Fruit fly (Drosophila melanogaster) whole organism, embryonic: ENCODE data around the gene Fbw5.

Source experiments
- Asciz ChIP-seq: fragments of 200-800 bp; sonication (Bioruptor generic); optimal IDR thresholded peaks from 2 replicates; lab custom pipeline; 2017; ENCODE audit warnings: missing biosample characterization, mild to moderate bottlenecking, missing genetic modification characterization, missing genetic modification reagents
- BEAF-32 ChIP-seq: fragments of 200-800 bp; sonication (Bioruptor generic); optimal IDR thresholded peaks from 3 replicates; lab custom pipeline; 2017; ENCODE audit warnings: missing biosample characterization, missing genetic modification characterization, mild to moderate bottlenecking, moderate library complexity, missing genetic modification reagents
- CG1024 ChIP-seq: fragments of 200-800 bp; sonication (Bioruptor generic); IDR thresholded peaks from 2 replicates; pipeline ENCODE4 v1.3.6; 2022; ENCODE audit warnings: missing biosample characterization, missing genetic modification characterization
- CG10565 ChIP-seq: fragments of 200-800 bp; sonication (Bioruptor generic); optimal IDR thresholded peaks from 3 replicates; lab custom pipeline; 2016; ENCODE audit warnings: missing biosample characterization, mild to moderate bottlenecking, missing genetic modification characterization
- CG12659 ChIP-seq: fragments of 200-800 bp; sonication (Bioruptor generic); optimal IDR thresholded peaks from 3 replicates; lab custom pipeline; 2017; ENCODE audit warnings: mild to moderate bottlenecking, missing biosample characterization, missing genetic modification reagents, missing genetic modification characterization
- CG13287 ChIP-seq: fragments of 200-800 bp; sonication (Bioruptor generic); IDR thresholded peaks from 2 replicates; pipeline ENCODE4 v1.3.6; 2022; ENCODE audit warnings: missing biosample characterization, missing genetic modification characterization; ENCODE audit not compliant: partially characterized antibody
- CG13296 ChIP-seq: fragments of 200-800 bp; sonication (Bioruptor generic); optimal IDR thresholded peaks from 3 replicates; lab custom pipeline; 2018; ENCODE audit warnings: missing biosample characterization, mild to moderate bottlenecking, missing genetic modification characterization
- CG13894 ChIP-seq: fragments of 200-800 bp; sonication (Bioruptor generic); optimal IDR thresholded peaks from 3 replicates; lab custom pipeline; 2018; ENCODE audit warnings: missing biosample characterization, mild to moderate bottlenecking, missing genetic modification characterization, moderate library complexity
- CG14710 ChIP-seq: fragments of 200-800 bp; sonication (Bioruptor generic); optimal IDR thresholded peaks from 3 replicates; lab custom pipeline; 2019; ENCODE audit warnings: missing biosample characterization, mild to moderate bottlenecking, missing genetic modification characterization, moderate library complexity
- CG15601 ChIP-seq: fragments of 200-800 bp; sonication (Bioruptor generic); optimal IDR thresholded peaks from 3 replicates; lab custom pipeline; 2019; ENCODE audit warnings: missing biosample characterization, mild to moderate bottlenecking, missing genetic modification characterization, moderate library complexity
- CG16813 ChIP-seq: fragments of 200-800 bp; sonication (Bioruptor generic); IDR thresholded peaks from 3 replicates; pipeline ENCODE4 v1.3.6; 2022; ENCODE audit warnings: missing biosample characterization, missing genetic modification characterization; ENCODE audit not compliant: partially characterized antibody
- CG17359 ChIP-seq: fragments of 200-800 bp; sonication (Bioruptor generic); optimal IDR thresholded peaks from 3 replicates; lab custom pipeline; 2018; ENCODE audit warnings: missing biosample characterization, mild to moderate bottlenecking, missing genetic modification characterization, moderate library complexity
- CG17802 ChIP-seq: fragments of 200-800 bp; sonication (Bioruptor generic); optimal IDR thresholded peaks from 2 replicates; lab custom pipeline; 2018; ENCODE audit warnings: missing biosample characterization, mild to moderate bottlenecking, missing genetic modification characterization, moderate library complexity
- CG2116 ChIP-seq: fragments of 200-800 bp; sonication (Bioruptor generic); optimal IDR thresholded peaks from 3 replicates; lab custom pipeline; 2018; ENCODE audit warnings: missing biosample characterization, mild to moderate bottlenecking, missing genetic modification characterization
- CG31224 ChIP-seq: fragments of 200-800 bp; sonication (Bioruptor generic); IDR thresholded peaks from 2 replicates; pipeline ENCODE4 v1.3.6; 2022; ENCODE audit warnings: missing biosample characterization, missing genetic modification characterization
- CG32772 ChIP-seq: fragments of 200-800 bp; sonication (Bioruptor generic); IDR thresholded peaks from 2 replicates; pipeline ENCODE4 v1.3.6; 2022; ENCODE audit warnings: missing biosample characterization, missing genetic modification characterization
- CG34224 ChIP-seq: fragments of 200-800 bp; sonication (Bioruptor generic); IDR thresholded peaks from 3 replicates; pipeline ENCODE4 v1.3.6; 2022; ENCODE audit warnings: missing biosample characterization, missing genetic modification characterization; ENCODE audit not compliant: partially characterized antibody
- CG34376 ChIP-seq: fragments of 200-800 bp; sonication (Bioruptor generic); optimal IDR thresholded peaks from 2 replicates; lab custom pipeline; 2018; ENCODE audit warnings: missing biosample characterization, mild to moderate bottlenecking, missing genetic modification characterization
- CG7987 ChIP-seq: fragments of 200-800 bp; sonication (Bioruptor generic); optimal IDR thresholded peaks from 2 replicates; lab custom pipeline; 2018; ENCODE audit warnings: missing biosample characterization, mild to moderate bottlenecking, missing genetic modification characterization, moderate library complexity
- Dbx ChIP-seq: fragments of 200-800 bp; sonication (Bioruptor generic); IDR thresholded peaks from 3 replicates; pipeline ENCODE4 v1.3.6; 2022; ENCODE audit warnings: missing biosample characterization, missing genetic modification characterization
- Dref ChIP-seq: fragments of 200-800 bp; sonication (Bioruptor generic); IDR thresholded peaks from 2 replicates; pipeline ENCODE4 v1.3.6; 2022; ENCODE audit warnings: missing biosample characterization, missing genetic modification characterization
- HmgD ChIP-seq: fragments of 200-800 bp; sonication (Bioruptor generic); optimal IDR thresholded peaks from 3 replicates; lab custom pipeline; 2016; ENCODE audit warnings: missing biosample characterization, missing genetic modification characterization
- Hr78 ChIP-seq, 2 experiments: fragments of 200-800 bp in 1 of 2; fragments of >200 bp in 1 of 2; sonication (Bioruptor generic) in 1 of 2; optimal IDR thresholded peaks; 2 replicates each; lab custom pipeline; 2017 to 2019; ENCODE audit warnings: missing biosample characterization in 2 of 2, missing genetic modification characterization in 2 of 2, mild to moderate bottlenecking in 1 of 2, moderate library complexity in 1 of 2
- Jarid2 ChIP-seq: fragments of 200-800 bp; sonication (Bioruptor generic); optimal IDR thresholded peaks from 3 replicates; lab custom pipeline; 2017; ENCODE audit warnings: mild to moderate bottlenecking, missing biosample characterization, missing genetic modification reagents, missing genetic modification characterization
- MBD-R2 ChIP-seq: fragments of 200-800 bp; sonication (Bioruptor generic); IDR thresholded peaks from 2 replicates; pipeline ENCODE4 v1.3.6; 2022; ENCODE audit warnings: missing biosample characterization, missing genetic modification characterization
- MESR4 ChIP-seq: fragments of 200-800 bp; sonication (Bioruptor generic); optimal IDR thresholded peaks from 2 replicates; lab custom pipeline; 2018; ENCODE audit warnings: missing biosample characterization, mild to moderate bottlenecking, missing genetic modification characterization, moderate library complexity
- Mes4 ChIP-seq: fragments of 200-800 bp; sonication (Bioruptor generic); optimal IDR thresholded peaks from 2 replicates; lab custom pipeline; 2016; ENCODE audit warnings: missing biosample characterization, missing genetic modification characterization
- NC2α ChIP-seq: fragments of 200-800 bp; sonication (Bioruptor generic); optimal IDR thresholded peaks from 2 replicates; lab custom pipeline; 2016; ENCODE audit warnings: missing biosample characterization, missing genetic modification characterization
- NC2β ChIP-seq: fragments of 200-800 bp; sonication (Bioruptor generic); optimal IDR thresholded peaks from 2 replicates; lab custom pipeline; 2016; ENCODE audit warnings: missing biosample characterization, missing genetic modification characterization
- Scr ChIP-seq: fragments of 200-800 bp; sonication (Bioruptor generic); IDR thresholded peaks from 2 replicates; pipeline ENCODE4 v1.3.6; 2022; ENCODE audit warnings: missing biosample characterization, missing genetic modification characterization; ENCODE audit not compliant: partially characterized antibody
- Sin3A ChIP-seq: fragments of >200 bp; optimal IDR thresholded peaks from 2 replicates; lab custom pipeline; 2018
- Sry-β ChIP-seq: fragments of 200-800 bp; sonication (Bioruptor generic); optimal IDR thresholded peaks from 2 replicates; lab custom pipeline; 2018; ENCODE audit warnings: missing biosample characterization, mild to moderate bottlenecking, missing genetic modification characterization, moderate library complexity
- amos ChIP-seq: fragments of 200-800 bp; sonication (Bioruptor generic); IDR thresholded peaks from 2 replicates; pipeline ENCODE4 v1.3.6; 2022; ENCODE audit warnings: missing biosample characterization, missing genetic modification characterization; ENCODE audit not compliant: partially characterized antibody
- crp ChIP-seq, 2 experiments: fragments of 200-800 bp; sonication (Bioruptor generic); optimal IDR thresholded peaks; 2 replicates in 1 of 2; 3 replicates in 1 of 2; lab custom pipeline; 2017; ENCODE audit warnings: missing biosample characterization in 2 of 2, missing genetic modification characterization in 2 of 2, mild to moderate bottlenecking in 1 of 2, moderate library complexity in 1 of 2
- danr ChIP-seq: fragments of 200-800 bp; sonication (Bioruptor generic); IDR thresholded peaks from 2 replicates; pipeline ENCODE4 v1.3.6; 2022; ENCODE audit warnings: missing biosample characterization, missing genetic modification characterization
- eve ChIP-seq, 2 experiments: fragments of >200 bp; optimal IDR thresholded peaks; 2 replicates each; lab custom pipeline; 2017; ENCODE audit warnings: missing biosample characterization in 2 of 2, missing genetic modification characterization in 2 of 2
- gsb ChIP-seq: fragments of 200-800 bp; sonication (Bioruptor generic); IDR thresholded peaks from 2 replicates; pipeline ENCODE4 v1.3.6; 2022; ENCODE audit warnings: missing biosample characterization, missing genetic modification characterization
- lilli ChIP-seq: fragments of 200-800 bp; sonication (Bioruptor generic); optimal IDR thresholded peaks from 3 replicates; lab custom pipeline; 2016; ENCODE audit warnings: missing biosample characterization, missing genetic modification characterization
- maf-S ChIP-seq: fragments of 200-800 bp; sonication (Bioruptor generic); optimal IDR thresholded peaks from 2 replicates; lab custom pipeline; 2016; ENCODE audit warnings: missing biosample characterization, missing genetic modification characterization
- onecut ChIP-seq: fragments of 200-800 bp; sonication (Bioruptor generic); IDR thresholded peaks from 2 replicates; pipeline ENCODE4 v1.3.6; 2022; ENCODE audit warnings: missing biosample characterization, missing genetic modification characterization
- pfk ChIP-seq: fragments of 200-800 bp; sonication (Bioruptor generic); optimal IDR thresholded peaks from 2 replicates; lab custom pipeline; 2018; ENCODE audit warnings: missing biosample characterization, mild to moderate bottlenecking, missing genetic modification characterization, moderate library complexity
- pzg ChIP-seq: fragments of 200-800 bp; sonication (Bioruptor generic); optimal IDR thresholded peaks from 3 replicates; lab custom pipeline; 2018; ENCODE audit warnings: missing biosample characterization, mild to moderate bottlenecking, missing genetic modification characterization, moderate library complexity
- ro ChIP-seq: fragments of 200-800 bp; sonication (Bioruptor generic); IDR thresholded peaks from 2 replicates; pipeline ENCODE4 v1.3.6; 2022; ENCODE audit warnings: missing biosample characterization, missing genetic modification characterization
- salm ChIP-seq: fragments of 200-800 bp; sonication (Bioruptor generic); optimal IDR thresholded peaks from 2 replicates; lab custom pipeline; 2018; ENCODE audit warnings: missing biosample characterization, mild to moderate bottlenecking, missing genetic modification characterization
- sim ChIP-seq: fragments of 200-800 bp; sonication (Bioruptor generic); IDR thresholded peaks from 2 replicates; pipeline ENCODE4 v1.3.6; 2022; ENCODE audit warnings: missing biosample characterization, missing genetic modification characterization
- sna ChIP-seq: fragments of 200-800 bp; sonication (Bioruptor generic); IDR thresholded peaks from 2 replicates; pipeline ENCODE4 v1.3.6; 2022; ENCODE audit warnings: missing biosample characterization, missing genetic modification characterization; ENCODE audit not compliant: partially characterized antibody
- so ChIP-seq: fragments of 200-800 bp; sonication (Bioruptor generic); IDR thresholded peaks from 3 replicates; pipeline ENCODE4 v1.3.6; 2022; ENCODE audit warnings: missing biosample characterization, missing genetic modification characterization
- stc ChIP-seq: fragments of 200-800 bp; sonication (Bioruptor generic); IDR thresholded peaks from 2 replicates; pipeline ENCODE4 v1.3.6; 2022; ENCODE audit warnings: missing biosample characterization, missing genetic modification characterization
- trem ChIP-seq: fragments of 200-800 bp; optimal IDR thresholded peaks from 3 replicates; lab custom pipeline; 2019; ENCODE audit warnings: missing biosample characterization, mild to moderate bottlenecking, missing genetic modification characterization, moderate library complexity
- zf30C ChIP-seq: fragments of 200-800 bp; sonication (Bioruptor generic); optimal IDR thresholded peaks from 3 replicates; lab custom pipeline; 2018; ENCODE audit warnings: missing biosample characterization, mild to moderate bottlenecking, missing genetic modification characterization

Fbw5 gene

DNA sequence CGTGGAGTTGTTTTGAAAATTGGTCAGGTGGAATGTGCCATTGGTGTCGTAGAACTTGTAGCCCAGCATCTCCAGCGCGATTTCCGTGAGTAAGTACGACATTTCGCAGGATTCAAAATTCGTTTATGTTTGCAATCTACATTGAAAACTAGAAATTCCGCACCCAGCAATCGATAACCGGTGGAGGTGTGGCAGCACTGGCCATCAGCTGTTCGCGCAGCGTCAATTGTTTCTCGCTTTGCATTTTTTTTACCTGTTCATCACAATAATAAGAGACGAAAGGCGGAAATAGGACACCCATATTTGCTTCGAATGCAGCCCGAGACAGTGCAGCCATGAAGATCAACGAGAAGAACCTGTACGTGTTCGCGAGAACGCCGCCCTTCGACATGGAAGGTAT, 17.2 kb downstream of the Fbw5 start, which contains the start of the genes CG34179 and slmo (continued):
- TF ChIP-seq pzg (GFP tag; lab: Kevin White, UChicago) (peak; percentile 42), sna (GFP tag; lab: Robert Waterston, UW) (peak; percentile 40; the same call in 1 of the 2 replicates), CG12659 (GFP tag; lab: Kevin White, UChicago) (no peak), Jarid2 (GFP tag; lab: Kevin White, UChicago) (no peak), maf-S (GFP tag; lab: Kevin White, UChicago) (no peak), pfk (GFP tag; lab: Kevin White, UChicago) (no peak), NC2β (GFP tag; lab: Kevin White, UChicago) (no peak), Hr78 (GFP tag; optimal IDR thresholded peaks at IDR 0.05; lab: Kevin White, UChicago) (no peak), Dbx (GFP tag; lab: Robert Waterston, UW) (no peak), CG17802 (tag; lab: Kevin White, UChicago) (no peak), onecut (GFP tag; lab: Robert Waterston, UW) (peak; percentile 48; the same call in 1 of the 2 replicates), stc (GFP tag; lab: Robert Waterston, UW) (no peak), HmgD (GFP tag; lab: Kevin White, UChicago) (no peak), BEAF-32 (GFP tag; lab: Kevin White, UChicago) (peak; percentile 20), CG17359 (tag; lab: Kevin White, UChicago) (no peak), CG32772 (GFP tag; lab: Robert Waterston, UW) (no peak), CG2116 (GFP tag; lab: Kevin White, UChicago) (peak; percentile 33), CG13894 (tag; lab: Kevin White, UChicago) (no peak), Sry-β (GFP tag; lab: Kevin White, UChicago) (no peak), CG14710 (peak; percentile 99), CG7987 (GFP tag; lab: Kevin White, UChicago) (no peak), Mes4 (GFP tag; lab: Kevin White, UChicago) (no peak), Dref (GFP tag; lab: Robert Waterston, UW) (peak; percentile 66), so (GFP tag; lab: Robert Waterston, UW) (0 out of 3 replicates have a peak, but pooled peaks have one; percentile 8), MBD-R2 (GFP tag; lab: Robert Waterston, UW) (peak; percentile 85), ro (GFP tag; lab: Robert Waterston, UW) (no peak), Sin3A (lab: Kevin White, UChicago) (peak; percentile 13), sim (GFP tag; lab: Robert Waterston, UW) (no peak), salm (tag; lab: Kevin White, UChicago) (no peak), CG15601 (tag; lab: Kevin White, UChicago) (no peak), Scr (GFP tag; lab: Robert Waterston, UW) (peak; percentile 30; the same call in 1 of the 2 replicates), Asciz (GFP tag; lab: Kevin White, UChicago) (no peak), CG13296 (GFP tag; lab: Kevin White, UChicago) (no peak), danr (no peak), MESR4 (peak; percentile 41), zf30C (GFP tag; lab: Kevin White, UChicago) (no peak), CG13287 (peak; percentile 50), CG1024 (no peak), CG34376 (GFP tag; lab: Kevin White, UChicago) (no peak), trem (tag; lab: Kevin White, UChicago) (peak; percentile 35), crp (GFP tag; optimal IDR thresholded peaks at IDR 0.05; lab: Kevin White, UChicago) (peak; percentile 2 to 90), lilli (GFP tag; lab: Kevin White, UChicago) (no peak), eve (GFP tag; optimal IDR thresholded peaks at IDR 0.05; lab: Kevin White, UChicago) (no peak), CG16813 (GFP tag; lab: Robert Waterston, UW) (peak; percentile 22; the same call in 2 of the 3 replicates), CG34224 (0 out of 3 replicates have a peak, but pooled peaks have one; percentile 15), CG10565 (GFP tag; lab: Kevin White, UChicago) (no peak), CG31224 (GFP tag; lab: Robert Waterston, UW) (no peak), gsb (GFP tag; lab: Robert Waterston, UW) (no peak), amos (GFP tag; lab: Robert Waterston, UW) (0 out of 2 replicates have a peak, but pooled peaks have one; percentile 12), NC2α (GFP tag; lab: Kevin White, UChicago) (no peak)
